Worm (Caenorhabditis elegans) whole organism, L2 larva: ENCODE measurements around the gene H40L08.9.
A peak's percentile ranks its signal among the peaks of the same experiment; 100 is the strongest.

ENCODE experiments used
- C34F6.9 ChIP-seq: fragments of 150-350 bp; optimal IDR thresholded peaks from 2 replicates; lab custom pipeline; 2014; ENCODE audit warnings: missing biosample characterization, missing genetic modification characterization
- F13H6.1 ChIP-seq: sonication (generic microtip); optimal IDR thresholded peaks from 2 replicates; lab custom pipeline; 2016; ENCODE audit warnings: missing genetic modification characterization, missing compliant biosample characterization
- Y55F3AM.14 ChIP-seq: fragments of 200-800 bp; sonication (Bioruptor generic); optimal IDR thresholded peaks from 2 replicates; lab custom pipeline; 2018; ENCODE audit warnings: mild to moderate bottlenecking, missing genetic modification characterization, missing compliant biosample characterization
- alr-1 ChIP-seq: fragments of 150-350 bp; optimal IDR thresholded peaks from 2 replicates; lab custom pipeline; 2014; ENCODE audit warnings: missing biosample characterization, missing genetic modification characterization
- ama-1 ChIP-seq: fragments of 150-350 bp; optimal IDR thresholded peaks from 2 replicates; lab custom pipeline; 2018; ENCODE audit warnings: inconsistent platforms
- ceh-82 ChIP-seq: fragments of 150-350 bp; optimal IDR thresholded peaks from 2 replicates; lab custom pipeline; 2014; ENCODE audit warnings: missing biosample characterization, missing genetic modification characterization
- crh-2 ChIP-seq: sonication (generic microtip); optimal IDR thresholded peaks from 2 replicates; lab custom pipeline; 2017; ENCODE audit warnings: missing biosample characterization, missing genetic modification characterization
- elt-1 ChIP-seq: fragments of 150-350 bp; optimal IDR thresholded peaks from 2 replicates; lab custom pipeline; 2014; ENCODE audit warnings: missing biosample characterization, missing genetic modification characterization
- fos-1 ChIP-seq: fragments of 150-350 bp; optimal IDR thresholded peaks from 2 replicates; lab custom pipeline; 2014; ENCODE audit warnings: missing biosample characterization, missing genetic modification characterization
- gmeb-1 ChIP-seq: fragments of 150-350 bp; optimal IDR thresholded peaks from 2 replicates; lab custom pipeline; 2014; ENCODE audit warnings: missing biosample characterization, missing genetic modification characterization
- lin-11 ChIP-seq: fragments of 150-350 bp; sonication (generic microtip); optimal IDR thresholded peaks from 2 replicates; lab custom pipeline; 2014; ENCODE audit warnings: missing biosample characterization, missing genetic modification characterization, inconsistent platforms, mixed read lengths
- lin-13 ChIP-seq: fragments of 150-350 bp; optimal IDR thresholded peaks from 2 replicates; lab custom pipeline; 2014; ENCODE audit warnings: missing biosample characterization, missing genetic modification reagents, missing genetic modification characterization
- lin-39 ChIP-seq: fragments of 150-350 bp; optimal IDR thresholded peaks from 2 replicates; lab custom pipeline; 2014; ENCODE audit warnings: missing biosample characterization, missing genetic modification reagents, missing genetic modification characterization
- lsy-2 ChIP-seq, 2 experiments: fragments of 150-350 bp in 1 of 2; sonication (generic microtip) in 1 of 2; optimal IDR thresholded peaks; 2 replicates each; lab custom pipeline; 2014 to 2017; ENCODE audit warnings: missing biosample characterization in 2 of 2, missing genetic modification characterization in 2 of 2
- mdl-1 ChIP-seq, 2 experiments: fragments of 150-350 bp in 1 of 2; sonication (generic microtip) in 1 of 2; optimal IDR thresholded peaks; 2 replicates each; lab custom pipeline; 2017; ENCODE audit warnings: missing biosample characterization in 2 of 2, missing genetic modification characterization in 2 of 2
- nhr-10 ChIP-seq: sonication (generic microtip); optimal IDR thresholded peaks from 2 replicates; lab custom pipeline; 2017; ENCODE audit warnings: missing biosample characterization, missing genetic modification characterization
- nhr-11 ChIP-seq: fragments of 150-350 bp; optimal IDR thresholded peaks from 2 replicates; lab custom pipeline; 2014; ENCODE audit warnings: missing biosample characterization, missing genetic modification characterization
- nhr-12 ChIP-seq: fragments of 150-350 bp; optimal IDR thresholded peaks from 2 replicates; lab custom pipeline; 2014; ENCODE audit warnings: missing biosample characterization, missing genetic modification characterization
- nhr-129 ChIP-seq: fragments of 150-350 bp; optimal IDR thresholded peaks from 2 replicates; lab custom pipeline; 2014; ENCODE audit warnings: missing biosample characterization, missing genetic modification characterization
- nhr-23 ChIP-seq: fragments of 150-350 bp; optimal IDR thresholded peaks from 2 replicates; lab custom pipeline; 2014; ENCODE audit warnings: missing biosample characterization, missing genetic modification reagents, missing genetic modification characterization
- nhr-237 ChIP-seq: fragments of 150-350 bp; optimal IDR thresholded peaks from 2 replicates; lab custom pipeline; 2014; ENCODE audit warnings: missing biosample characterization, missing genetic modification characterization
- nhr-25 ChIP-seq: fragments of 150-350 bp; sonication (generic microtip); optimal IDR thresholded peaks from 3 replicates; lab custom pipeline; 2014; ENCODE audit warnings: missing biosample characterization, missing genetic modification characterization
- nhr-77 ChIP-seq: fragments of 150-350 bp; optimal IDR thresholded peaks from 2 replicates; lab custom pipeline; 2014; ENCODE audit warnings: missing biosample characterization, missing genetic modification characterization
- peb-1 ChIP-seq: fragments of 150-350 bp; optimal IDR thresholded peaks from 2 replicates; lab custom pipeline; 2014; ENCODE audit warnings: missing biosample characterization, missing genetic modification characterization
- sem-4 ChIP-seq: fragments of 150-350 bp; optimal IDR thresholded peaks from 2 replicates; lab custom pipeline; 2014; ENCODE audit warnings: missing biosample characterization, missing genetic modification reagents, missing genetic modification characterization
- sma-3 ChIP-seq: sonication (generic microtip); optimal IDR thresholded peaks from 2 replicates; lab custom pipeline; 2016; ENCODE audit warnings: missing genetic modification reagents, missing genetic modification characterization, missing compliant biosample characterization
- sma-9 ChIP-seq, 2 experiments: fragments of 150-350 bp in 1 of 2; sonication (generic microtip) in 1 of 2; optimal IDR thresholded peaks; 2 replicates each; lab custom pipeline; 2014 to 2016; ENCODE audit warnings: missing genetic modification characterization in 2 of 2, mild to moderate bottlenecking in 1 of 2, missing biosample characterization in 1 of 2, missing compliant biosample characterization in 1 of 2, missing genetic modification reagents in 1 of 2, moderate library complexity in 1 of 2
- snpc-4 ChIP-seq: fragments of 150-350 bp; optimal IDR thresholded peaks from 2 replicates; lab custom pipeline; 2014; ENCODE audit warnings: missing biosample characterization, missing genetic modification characterization
- unc-39 ChIP-seq: fragments of 150-350 bp; optimal IDR thresholded peaks from 2 replicates; lab custom pipeline; 2014; ENCODE audit warnings: missing biosample characterization, missing genetic modification characterization
- unc-55 ChIP-seq: fragments of 150-350 bp; sonication (generic microtip); optimal IDR thresholded peaks from 3 replicates; lab custom pipeline; 2014; ENCODE audit warnings: missing biosample characterization, missing genetic modification reagents, missing genetic modification characterization
- unc-62 ChIP-seq: fragments of 150-350 bp; optimal IDR thresholded peaks from 2 replicates; lab custom pipeline; 2014; ENCODE audit warnings: missing biosample characterization, missing genetic modification reagents, missing genetic modification characterization
- zag-1 ChIP-seq: fragments of 150-350 bp; optimal IDR thresholded peaks from 2 replicates; lab custom pipeline; 2014; ENCODE audit warnings: missing biosample characterization, missing genetic modification characterization
- ztf-1 ChIP-seq: fragments of 200-800 bp; sonication (Bioruptor generic); conservative IDR thresholded peaks from 2 replicates; pipeline ENCODE4 v1.3.6; 2022; ENCODE audit warnings: missing genetic modification characterization, missing compliant biosample characterization
- ztf-11 ChIP-seq: sonication (generic microtip); optimal IDR thresholded peaks from 2 replicates; lab custom pipeline; 2017; ENCODE audit warnings: missing biosample characterization, missing genetic modification characterization
- ztf-4 ChIP-seq: fragments of 150-350 bp; optimal IDR thresholded peaks from 2 replicates; lab custom pipeline; 2014; ENCODE audit warnings: missing biosample characterization, missing genetic modification characterization

H40L08.9 gene

ce11 chrX:15096277-15096676, 20.0 kb upstream of the H40L08.9 start:
- TF ChIP-seq crh-2 (no peak), sem-4 (tag; lab: Kevin White, UChicago) (no peak), fos-1 (tag; lab: Kevin White, UChicago) (peak; percentile 30)

- TF ChIP-seq nhr-129 (tag; lab: Kevin White, UChicago) (no peak), ztf-11 (tag; lab: Kevin White, UChicago) (no peak), ztf-4 (tag; lab: Kevin White, UChicago) (no peak), sma-3 (no peak), unc-39 (no peak), Y55F3AM.14 (GFP tag; lab: Kevin White, UChicago) (no peak), snpc-4 (no peak), nhr-12 (tag; lab: Kevin White, UChicago) (no peak), peb-1 (tag; lab: Kevin White, UChicago) (no peak), lin-39 (no peak), mdl-1 (tag; optimal IDR thresholded peaks at IDR 0.05; lab: Kevin White, UChicago) (no peak), nhr-237 (tag; lab: Kevin White, UChicago) (no peak), ama-1 (no peak), ceh-82 (no peak), unc-55 (no peak)
Observed at ce11 chrX:15094973-15095372, 18.7 kb upstream of the H40L08.9 start, which contains the start of gene F09B12.7. Gene F09B12.7, minus strand, starts transcription at chrX:15095073.

ce11 chrX:15092775-15093386, 16.6 kb upstream of the H40L08.9 start:
- TF ChIP-seq mdl-1 (tag; optimal IDR thresholded peaks at IDR 0.05; lab: Kevin White, UChicago), result no peak
- peak; percentile 75 for TF ChIP-seq snpc-4

- TF ChIP-seq nhr-77 (tag; lab: Kevin White, UChicago), result no peak
- peak; percentile 8 for TF ChIP-seq crh-2
- no peak for TF ChIP-seq nhr-11 (tag; lab: Kevin White, UChicago)
- no peak for TF ChIP-seq sem-4 (tag; lab: Kevin White, UChicago)
- TF ChIP-seq nhr-25 (tag; lab: Kevin White, UChicago), result no peak
- no peak for TF ChIP-seq nhr-12 (tag; lab: Kevin White, UChicago)
- TF ChIP-seq sma-9 (GFP tag; optimal IDR thresholded peaks at IDR 0.05; lab: Kevin White, UChicago), result peak; percentile 16
- no peak for TF ChIP-seq sma-9 (tag; optimal IDR thresholded peaks at IDR 0.05; lab: Kevin White, UChicago)
- TF ChIP-seq fos-1 (tag; lab: Kevin White, UChicago), result peak; percentile 71
- no peak for TF ChIP-seq ama-1
- TF ChIP-seq ztf-4 (tag; lab: Kevin White, UChicago), result no peak
Observed at ce11 chrX:15089123-15089522, 12.8 kb upstream of the H40L08.9 start, which contains the start of gene flr-4. Gene flr-4, plus strand, starts transcription at chrX:15089397.

ce11 chrX:15087752-15088151, 11.5 kb upstream of the H40L08.9 start:
- no peak for TF ChIP-seq alr-1
- TF ChIP-seq ama-1, result no peak
- no peak for TF ChIP-seq lin-13
- no peak for TF ChIP-seq ztf-4 (tag; lab: Kevin White, UChicago)
- no peak for TF ChIP-seq crh-2
- TF ChIP-seq sem-4 (tag; lab: Kevin White, UChicago), result no peak
- TF ChIP-seq C34F6.9 (tag; lab: Kevin White, UChicago), result no peak
- TF ChIP-seq lin-11 (tag; lab: Kevin White, UChicago), result no peak
- TF ChIP-seq lsy-2 (tag; optimal IDR thresholded peaks at IDR 0.05; lab: Kevin White, UChicago), result no peak
- TF ChIP-seq nhr-23 (tag; lab: Kevin White, UChicago), result no peak
- no peak for TF ChIP-seq mdl-1 (tag; optimal IDR thresholded peaks at IDR 0.05; lab: Kevin White, UChicago)
- no peak for TF ChIP-seq nhr-10
- no peak for TF ChIP-seq elt-1 (tag; lab: Kevin White, UChicago)
- no peak for TF ChIP-seq nhr-11 (tag; lab: Kevin White, UChicago)
- no peak for TF ChIP-seq F13H6.1 (tag; lab: Kevin White, UChicago)

- TF ChIP-seq unc-39 (no peak), nhr-10 (no peak), lin-39 (no peak), ztf-1 (GFP tag; lab: Robert Waterston, UW) (no peak), fos-1 (tag; lab: Kevin White, UChicago) (no peak), zag-1 (no peak), gmeb-1 (no peak), unc-62 (no peak), ztf-11 (tag; lab: Kevin White, UChicago) (no peak), crh-2 (no peak)
- TF ChIP-seq, all 48 proteins: peak for 0
Observed at ce11 chrX:15084395-15084794, 8.1 kb upstream of the H40L08.9 start, which contains the start of gene F09B12.5. Gene F09B12.5, plus strand, starts transcription at chrX:15084695.
